Fruit fly (Drosophila melanogaster) whole organism: ENCODE data around the gene JMJD5.

Experiments used
- Dll ChIP-seq: fragments of >200 bp; optimal IDR thresholded peaks from 2 replicates; lab custom pipeline; 2017
- EcR ChIP-seq, 2 experiments: fragments of >200 bp; optimal IDR thresholded peaks; 2 replicates each; lab custom pipeline; 2017; ENCODE audit warnings: missing biosample characterization in 2 of 2, missing genetic modification characterization in 2 of 2, missing genetic modification reagents in 2 of 2
- pan ChIP-seq: fragments of >200 bp; optimal IDR thresholded peaks from 2 replicates; lab custom pipeline; 2017
- psq ChIP-seq: fragments of >200 bp; optimal IDR thresholded peaks from 2 replicates; lab custom pipeline; 2017
- usp ChIP-seq: fragments of >200 bp; optimal IDR thresholded peaks from 2 replicates; lab custom pipeline; 2017; ENCODE audit warnings: missing biosample characterization, missing genetic modification characterization, mixed read lengths

DNA sequence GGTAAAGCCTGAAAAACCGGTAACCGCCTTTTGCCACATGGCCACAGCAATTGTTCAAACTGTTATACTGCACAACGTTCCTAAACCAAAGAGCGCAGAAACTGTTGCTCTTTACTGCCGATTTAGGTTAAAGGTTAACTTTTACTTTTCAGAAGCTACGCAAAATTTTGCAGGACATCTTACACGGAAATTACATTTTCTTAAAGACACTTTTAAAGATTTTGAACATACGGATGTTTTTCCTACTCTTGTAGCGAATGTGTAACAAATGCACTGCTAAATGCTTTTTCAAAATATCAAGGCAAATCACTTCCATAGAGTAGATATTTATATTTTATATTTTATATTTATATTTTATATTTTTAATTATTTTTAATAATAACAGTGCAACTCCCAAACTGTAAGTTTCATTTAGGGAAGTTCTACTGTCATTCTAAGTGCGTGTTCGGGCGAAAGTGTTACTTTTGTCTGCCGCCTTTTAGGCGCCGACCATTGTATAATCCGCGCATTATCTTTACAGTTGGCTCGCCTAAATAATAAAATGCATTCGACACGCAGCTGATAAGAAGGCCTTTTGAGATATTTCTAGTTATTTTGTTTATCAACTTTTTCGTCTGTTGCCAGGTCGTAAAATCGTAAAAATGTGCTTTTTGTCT, 41.2 kb upstream of the JMJD5 start:
- TF ChIP-seq EcR (GFP tag; optimal IDR thresholded peaks at IDR 0.05; lab: Kevin White, UChicago) (no peak), pan (lab: Kevin White, UChicago) (no peak), usp (GFP tag; lab: Kevin White, UChicago) (no peak), psq (lab: Kevin White, UChicago) (no peak), Dll (lab: Kevin White, UChicago) (no peak)
